Fruit fly (Drosophila melanogaster) whole organism, adult: Measurements from ENCODE around the gene fne.

Source experiments
- CG11617 ChIP-seq: fragments of 200-800 bp; sonication (Bioruptor generic); optimal IDR thresholded peaks from 2 replicates; lab custom pipeline; 2017; ENCODE audit warnings: mild to moderate bottlenecking, missing biosample characterization, missing genetic modification reagents, missing genetic modification characterization
- CG12768 ChIP-seq: fragments of 200-800 bp; sonication (Bioruptor generic); optimal IDR thresholded peaks from 2 replicates; lab custom pipeline; 2017; ENCODE audit warnings: missing biosample characterization, missing genetic modification characterization, mild to moderate bottlenecking, moderate library complexity, missing genetic modification reagents
- CG14711 ChIP-seq: fragments of 200-800 bp; sonication (Bioruptor generic); optimal IDR thresholded peaks from 2 replicates; lab custom pipeline; 2018; ENCODE audit warnings: missing biosample characterization, mild to moderate bottlenecking, missing genetic modification characterization, moderate library complexity
- CG1620 ChIP-seq: fragments of 200-800 bp; sonication (Bioruptor generic); optimal IDR thresholded peaks from 2 replicates; lab custom pipeline; 2016; ENCODE audit warnings: missing biosample characterization, missing genetic modification characterization
- CG33017 ChIP-seq: fragments of 200-800 bp; sonication (Bioruptor generic); optimal IDR thresholded peaks from 2 replicates; lab custom pipeline; 2018; ENCODE audit warnings: missing biosample characterization, mild to moderate bottlenecking, missing genetic modification characterization, moderate library complexity
- CG5204 ChIP-seq: fragments of 200-800 bp; sonication (Bioruptor generic); optimal IDR thresholded peaks from 2 replicates; lab custom pipeline; 2016; ENCODE audit warnings: missing biosample characterization, missing genetic modification characterization
- CG7045 ChIP-seq: fragments of 200-800 bp; sonication (Bioruptor generic); optimal IDR thresholded peaks from 2 replicates; lab custom pipeline; 2017; ENCODE audit warnings: missing biosample characterization, mild to moderate bottlenecking, missing genetic modification characterization
- CG7101 ChIP-seq: fragments of 200-800 bp; sonication (Bioruptor generic); optimal IDR thresholded peaks from 2 replicates; lab custom pipeline; 2018; ENCODE audit warnings: missing biosample characterization, mild to moderate bottlenecking, missing genetic modification characterization, moderate library complexity
- Clk ChIP-seq: fragments of 200-800 bp; sonication (Bioruptor generic); optimal IDR thresholded peaks from 2 replicates; lab custom pipeline; 2017; ENCODE audit warnings: missing biosample characterization, missing genetic modification characterization
- Crg-1 ChIP-seq: fragments of 200-800 bp; sonication (Bioruptor generic); optimal IDR thresholded peaks from 2 replicates; lab custom pipeline; 2016; ENCODE audit warnings: missing biosample characterization, missing genetic modification characterization
- Hr96 ChIP-seq: fragments of 200-800 bp; sonication (Bioruptor generic); optimal IDR thresholded peaks from 2 replicates; lab custom pipeline; 2016; ENCODE audit warnings: missing biosample characterization, missing genetic modification characterization
- Mnt ChIP-seq: fragments of 200-800 bp; sonication (Bioruptor generic); optimal IDR thresholded peaks from 2 replicates; lab custom pipeline; 2016; ENCODE audit warnings: missing biosample characterization, mild to moderate bottlenecking, missing genetic modification characterization
- bab1 ChIP-seq: fragments of 200-800 bp; sonication (Bioruptor generic); optimal IDR thresholded peaks from 3 replicates; lab custom pipeline; 2019; ENCODE audit warnings: missing biosample characterization, mild to moderate bottlenecking, missing genetic modification characterization, moderate library complexity
- cic ChIP-seq: fragments of 200-800 bp; sonication (Bioruptor generic); optimal IDR thresholded peaks from 2 replicates; lab custom pipeline; 2017; ENCODE audit warnings: missing biosample characterization, mild to moderate bottlenecking, missing genetic modification characterization, moderate library complexity
- cnc ChIP-seq, 2 experiments: fragments of >200 bp; optimal IDR thresholded peaks; 2 replicates each; lab custom pipeline; 2017
- kay ChIP-seq: fragments of 200-800 bp; sonication (Bioruptor generic); peaks from one replicate; lab custom pipeline; 2016; ENCODE audit warnings: missing biosample characterization, missing genetic modification characterization, borderline replicate concordance
- ovo ChIP-seq: fragments of 200-800 bp; sonication (Bioruptor generic); optimal IDR thresholded peaks from 2 replicates; lab custom pipeline; 2016; ENCODE audit warnings: missing biosample characterization, missing genetic modification characterization
- pad ChIP-seq: fragments of 200-800 bp; sonication (Bioruptor generic); optimal IDR thresholded peaks from 3 replicates; lab custom pipeline; 2017; ENCODE audit warnings: missing biosample characterization, missing genetic modification characterization, mild to moderate bottlenecking, moderate library complexity, missing genetic modification reagents
- tj ChIP-seq: fragments of 200-800 bp; sonication (Bioruptor generic); optimal IDR thresholded peaks from 3 replicates; lab custom pipeline; 2017; ENCODE audit warnings: missing biosample characterization, mild to moderate bottlenecking, missing genetic modification characterization, moderate library complexity
- toe ChIP-seq: fragments of 200-800 bp; sonication (Bioruptor generic); optimal IDR thresholded peaks from 2 replicates; lab custom pipeline; 2016; ENCODE audit warnings: missing biosample characterization, missing genetic modification characterization

fne gene

dm6 chrX:12906914-12907313, 10.4 kb upstream of the fne start, which contains the start of gene mRpL49:
Gene mRpL49, plus strand, starts transcription at chrX:12907105.
- TF ChIP-seq Clk (GFP tag; lab: Kevin White, UChicago): no peak
- peak; percentile 14 for TF ChIP-seq toe (GFP tag; lab: Kevin White, UChicago)

- TF ChIP-seq Crg-1 (peak; percentile 78), ovo (GFP tag; lab: Kevin White, UChicago) (peak; percentile 66), CG14711 (tag; lab: Kevin White, UChicago) (peak; percentile 33), kay (GFP tag; lab: Kevin White, UChicago) (peak; percentile 55), tj (peak; percentile 49), cnc (optimal IDR thresholded peaks at IDR 0.05; lab: Kevin White, UChicago) (no peak), cic (no peak), CG1620 (GFP tag; lab: Kevin White, UChicago) (peak; percentile 88), CG5204 (GFP tag; lab: Kevin White, UChicago) (peak; percentile 34), pad (GFP tag; lab: Kevin White, UChicago) (peak; percentile 77), CG12768 (GFP tag; lab: Kevin White, UChicago) (peak; percentile 59), CG7045 (peak; percentile 47), CG7101 (tag; lab: Kevin White, UChicago) (peak; percentile 80), CG11617 (peak; percentile 59), Hr96 (peak; percentile 56), Mnt (peak; percentile 68), toe (GFP tag; lab: Kevin White, UChicago) (peak; percentile 71), Clk (GFP tag; lab: Kevin White, UChicago) (no peak), CG33017 (tag; lab: Kevin White, UChicago) (peak; percentile 7), bab1 (peak; percentile 28)
These were observed 7.5 kb upstream of the fne start, which contains the start of the genes Brms1 and CG4645 for dm6 chrX:12909577-12910426. Gene Brms1, minus strand, starts transcription at chrX:12909622. Gene CG4645, plus strand, starts transcription at chrX:12909953.

- TF ChIP-seq cnc (optimal IDR thresholded peaks at IDR 0.05; lab: Kevin White, UChicago) (no peak), CG14711 (tag; lab: Kevin White, UChicago) (peak; percentile 26), CG7101 (tag; lab: Kevin White, UChicago) (peak; percentile 34), cic (no peak), CG1620 (GFP tag; lab: Kevin White, UChicago) (no peak), bab1 (no peak), Crg-1 (no peak), CG12768 (GFP tag; lab: Kevin White, UChicago) (no peak), CG7045 (peak; percentile 8), CG11617 (no peak), CG33017 (tag; lab: Kevin White, UChicago) (peak; percentile 56), pad (GFP tag; lab: Kevin White, UChicago) (no peak)
These were observed 3.5 kb upstream of the fne start for dm6 chrX:12913729-12914128.

dm6 chrX:12919594-12919993, 2.3 kb downstream of the fne start:
- TF ChIP-seq Clk (GFP tag; lab: Kevin White, UChicago): no peak
- TF ChIP-seq bab1: no peak
- no peak for TF ChIP-seq CG33017 (tag; lab: Kevin White, UChicago)
- TF ChIP-seq ovo (GFP tag; lab: Kevin White, UChicago): no peak
- no peak for TF ChIP-seq CG14711 (tag; lab: Kevin White, UChicago)
- TF ChIP-seq CG7045: no peak
- TF ChIP-seq Crg-1: no peak
- TF ChIP-seq CG1620 (GFP tag; lab: Kevin White, UChicago): no peak
- TF ChIP-seq CG5204 (GFP tag; lab: Kevin White, UChicago): no peak
- no peak for TF ChIP-seq pad (GFP tag; lab: Kevin White, UChicago)
- no peak for TF ChIP-seq tj
- TF ChIP-seq kay (GFP tag; lab: Kevin White, UChicago): no peak
- TF ChIP-seq CG12768 (GFP tag; lab: Kevin White, UChicago): no peak

dm6 chrX:12922338-12922737, 5.1 kb downstream of the fne start:
- TF ChIP-seq CG7101 (tag; lab: Kevin White, UChicago) (no peak), cnc (optimal IDR thresholded peaks at IDR 0.05; lab: Kevin White, UChicago) (no peak), Mnt (no peak), ovo (GFP tag; lab: Kevin White, UChicago) (no peak), CG1620 (GFP tag; lab: Kevin White, UChicago) (no peak), CG5204 (GFP tag; lab: Kevin White, UChicago) (no peak), cic (no peak), bab1 (no peak), Hr96 (no peak), Clk (GFP tag; lab: Kevin White, UChicago) (no peak), CG7045 (no peak), Crg-1 (no peak), kay (GFP tag; lab: Kevin White, UChicago) (no peak), CG14711 (tag; lab: Kevin White, UChicago) (no peak), CG33017 (tag; lab: Kevin White, UChicago) (no peak), CG11617 (no peak), CG12768 (GFP tag; lab: Kevin White, UChicago) (no peak), toe (GFP tag; lab: Kevin White, UChicago) (no peak), tj (no peak)

- no peak for TF ChIP-seq CG14711 (tag; lab: Kevin White, UChicago)
- no peak for TF ChIP-seq CG11617
- no peak for TF ChIP-seq tj
- TF ChIP-seq CG12768 (GFP tag; lab: Kevin White, UChicago): no peak
- TF ChIP-seq pad (GFP tag; lab: Kevin White, UChicago): no peak
- no peak for TF ChIP-seq cnc (optimal IDR thresholded peaks at IDR 0.05; lab: Kevin White, UChicago)
- TF ChIP-seq Clk (GFP tag; lab: Kevin White, UChicago): no peak
- TF ChIP-seq ovo (GFP tag; lab: Kevin White, UChicago): no peak
- no peak for TF ChIP-seq cic
- no peak for TF ChIP-seq kay (GFP tag; lab: Kevin White, UChicago)
- TF ChIP-seq Crg-1: no peak
- no peak for TF ChIP-seq toe (GFP tag; lab: Kevin White, UChicago)
- no peak for TF ChIP-seq CG7045
- no peak for TF ChIP-seq CG1620 (GFP tag; lab: Kevin White, UChicago)
- TF ChIP-seq Mnt: no peak
- TF ChIP-seq Hr96: no peak
These were observed 6.1 kb downstream of the fne start for dm6 chrX:12923258-12923901.
